Worm (Caenorhabditis elegans) whole organism, early embryonic: ENCODE measurements around the gene eif-3.K.

ENCODE experiments used
- B0310.2 ChIP-seq: sonication (generic microtip); optimal IDR thresholded peaks from 2 replicates; lab custom pipeline; 2016; ENCODE audit warnings: mild to moderate bottlenecking, missing genetic modification characterization, missing compliant biosample characterization
- F13C5.2 ChIP-seq: sonication (generic microtip); optimal IDR thresholded peaks from 2 replicates; lab custom pipeline; 2017; ENCODE audit warnings: mild to moderate bottlenecking, missing genetic modification characterization, inconsistent platforms, missing compliant biosample characterization
- aly-1 ChIP-seq: sonication (generic microtip); optimal IDR thresholded peaks from 2 replicates; lab custom pipeline; 2016; ENCODE audit warnings: missing genetic modification characterization, missing compliant biosample characterization
- ama-1 ChIP-seq: fragments of 150-350 bp; optimal IDR thresholded peaks from 2 replicates; lab custom pipeline; 2014
- ceh-36 ChIP-seq: sonication (generic microtip); optimal IDR thresholded peaks from 2 replicates; lab custom pipeline; 2016; ENCODE audit warnings: missing genetic modification characterization, inconsistent platforms, missing compliant biosample characterization
- ets-7 ChIP-seq: sonication (generic microtip); optimal IDR thresholded peaks from 2 replicates; lab custom pipeline; 2016; ENCODE audit warnings: missing genotype, missing genetic modification characterization, missing compliant biosample characterization
- hmbx-1 ChIP-seq: sonication (generic microtip); optimal IDR thresholded peaks from 2 replicates; lab custom pipeline; 2016; ENCODE audit warnings: mild to moderate bottlenecking, missing genetic modification characterization, missing compliant biosample characterization
- hnd-1 ChIP-seq: sonication (generic microtip); optimal IDR thresholded peaks from 2 replicates; lab custom pipeline; 2016; ENCODE audit warnings: missing genetic modification characterization, missing compliant biosample characterization
- pes-1 ChIP-seq: fragments of 200-800 bp; sonication (Bioruptor generic); IDR thresholded peaks from 2 replicates; pipeline ENCODE4 v1.3.6; 2022; ENCODE audit warnings: missing genetic modification reagents, missing genetic modification characterization, missing compliant biosample characterization
- scrt-1 ChIP-seq: fragments of 200-800 bp; sonication (Bioruptor generic); IDR thresholded peaks from 2 replicates; pipeline ENCODE4 v1.3.6; 2022; ENCODE audit warnings: missing genetic modification characterization, missing compliant biosample characterization
- tbx-11 ChIP-seq: fragments of 200-800 bp; sonication (Bioruptor generic); IDR thresholded peaks from 2 replicates; pipeline ENCODE4 v1.3.6; 2022; ENCODE audit warnings: missing genetic modification characterization, missing compliant biosample characterization
- tbx-37 ChIP-seq: fragments of 200-800 bp; sonication (Bioruptor generic); conservative IDR thresholded peaks from 2 replicates; pipeline ENCODE4 v1.3.6; 2022; ENCODE audit warnings: missing genetic modification reagents, missing genetic modification characterization, missing compliant biosample characterization
- tra-4 ChIP-seq: sonication (generic microtip); optimal IDR thresholded peaks from 2 replicates; lab custom pipeline; 2017; ENCODE audit warnings: missing genetic modification characterization, missing compliant biosample characterization

eif-3.K gene

DNA sequence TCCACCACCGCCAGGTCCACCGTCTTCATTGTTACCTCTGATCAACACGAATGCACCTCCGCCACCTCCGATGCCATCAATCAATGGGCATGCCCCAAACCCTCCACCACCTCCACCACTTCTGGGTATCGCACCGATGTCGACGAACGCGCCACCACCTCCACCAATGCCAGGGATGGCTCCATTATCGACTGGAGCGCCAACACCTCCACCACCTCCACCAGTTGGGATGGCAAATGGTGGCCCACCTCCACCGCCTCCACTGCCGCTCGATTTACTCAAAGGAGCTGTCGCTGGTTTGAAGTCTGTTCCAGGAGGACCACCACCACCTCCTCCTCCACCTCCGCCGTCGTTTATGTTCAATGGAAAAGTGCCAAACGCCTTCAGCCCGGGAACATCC is 50.6 kb downstream of the eif-3.K start:
- TF ChIP-seq ets-7 (tag; lab: Kevin White, UChicago) (no peak), scrt-1 (GFP tag; lab: Robert Waterston, UW) (no peak), aly-1 (no peak), tbx-37 (GFP tag; lab: Robert Waterston, UW) (no peak), B0310.2 (tag; lab: Kevin White, UChicago) (no peak), pes-1 (GFP tag; lab: Robert Waterston, UW) (no peak), tra-4 (tag; lab: Kevin White, UChicago) (no peak), ceh-36 (no peak), hnd-1 (tag; lab: Kevin White, UChicago) (no peak), ama-1 (lab: Kevin White, UChicago) (no peak), tbx-11 (GFP tag; lab: Robert Waterston, UW) (no peak), hmbx-1 (tag; lab: Kevin White, UChicago) (no peak), F13C5.2 (tag; lab: Kevin White, UChicago) (no peak)
